Fruit fly (Drosophila melanogaster): ENCODE data around the gene CG9173.

- no peak for TF ChIP-seq Myc (optimal IDR thresholded peaks at IDR 0.05)
- no peak for TF ChIP-seq psq (optimal IDR thresholded peaks at IDR 0.05)
- TF ChIP-seq insv (optimal IDR thresholded peaks at IDR 0.05) = no peak
These were observed 24.7 kb upstream of the CG9173 start for dm6 chr3L:1447803-1448517.
